Fruit fly (Drosophila melanogaster) S2 (cell line): ENCODE results near the gene nonC.

Experiments
- CG8478 ChIP-seq: fragments of >200 bp; optimal IDR thresholded peaks from 2 replicates; lab custom pipeline; 2018
- CTCF ChIP-seq, 2 experiments: fragments of >200 bp; optimal IDR thresholded peaks; 2 replicates each; lab custom pipeline; 2018

dm6 chrX:6860413-6861089 is 36.3 kb downstream of the nonC start:
- TF ChIP-seq CG8478 (no peak), CTCF (optimal IDR thresholded peaks at IDR 0.05; lab: Kevin White, UChicago) (no peak)
